Worm (Caenorhabditis elegans) whole organism, L4/young adult: ENCODE results near the gene srz-10.

Experiments
- W03F9.2 ChIP-seq: fragments of 150-350 bp; optimal IDR thresholded peaks from 2 replicates; lab custom pipeline; 2014; ENCODE audit warnings: missing biosample characterization, missing genetic modification characterization
- him-1 ChIP-seq: sonication (generic microtip); optimal IDR thresholded peaks from 2 replicates; lab custom pipeline; 2016; ENCODE audit warnings: missing genotype, missing genetic modification reagents, missing genetic modification characterization, missing compliant biosample characterization

ce11 chrV:15337405-15337804 is 28.5 kb upstream of the srz-10 start, which contains the start of gene wrt-7:
- TF ChIP-seq him-1 (tag; lab: Kevin White, UChicago): no peak
- no peak for TF ChIP-seq W03F9.2 (tag; lab: Kevin White, UChicago)
